Worm (Caenorhabditis elegans): Measurements from ENCODE around the gene afmd-2.

DNA sequence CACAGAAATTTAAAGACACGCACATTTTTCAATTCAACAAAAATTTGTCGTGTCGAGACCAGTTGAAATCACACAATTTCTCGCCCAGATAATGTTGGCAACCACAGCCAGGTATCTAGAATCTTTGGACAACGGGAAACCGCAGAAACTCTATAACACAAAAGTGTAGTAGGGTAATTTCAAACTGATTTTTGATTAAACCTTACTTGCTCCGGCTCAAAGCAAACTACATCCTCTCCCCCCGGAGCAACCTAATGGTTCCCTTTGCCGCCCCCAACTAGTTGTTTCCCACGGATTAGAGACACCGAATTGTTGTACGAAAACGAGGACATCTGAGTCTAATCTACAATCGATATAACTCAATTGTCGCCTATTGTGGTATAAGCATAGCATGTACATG lies 45.3 kb downstream of the afmd-2 start:
- TF ChIP-seq nhr-237 (tag; optimal IDR thresholded peaks at IDR 0.05) = no peak
- no peak for TF ChIP-seq hlh-1 (tag; optimal IDR thresholded peaks at IDR 0.05)
- TF ChIP-seq snpc-4 (tag; optimal IDR thresholded peaks at IDR 0.05) = no peak
- no peak for TF ChIP-seq nhr-28 (tag; optimal IDR thresholded peaks at IDR 0.05)
- no peak for TF ChIP-seq ztf-11 (tag; optimal IDR thresholded peaks at IDR 0.05)
- TF ChIP-seq lsy-2 (tag; optimal IDR thresholded peaks at IDR 0.05) = no peak
- no peak for TF ChIP-seq pha-4 (tag; optimal IDR thresholded peaks at IDR 0.05)

Data from whole organism, mixed stage, embryonic.